Worm (Caenorhabditis elegans) whole organism, midembryonic: ENCODE measurements around the gene F35H8.2.

Experiments
- T22C8.4 ChIP-seq: fragments of 200-800 bp; sonication (Bioruptor generic); IDR thresholded peaks from 2 replicates; pipeline ENCODE4 v1.3.6; 2022; ENCODE audit warnings: missing genetic modification characterization, missing compliant biosample characterization
- ztf-23 ChIP-seq: fragments of 200-800 bp; sonication (Bioruptor generic); IDR thresholded peaks from 2 replicates; pipeline ENCODE4 v1.3.6; 2022; ENCODE audit warnings: missing genetic modification reagents, missing genetic modification characterization, missing compliant biosample characterization
- ztf-29 ChIP-seq: fragments of 200-800 bp; sonication (Bioruptor generic); IDR thresholded peaks from 2 replicates; pipeline ENCODE4 v1.3.6; 2022; ENCODE audit warnings: missing genetic modification reagents, missing genetic modification characterization, missing compliant biosample characterization

ce11 chrII:9589667-9590066 is 34.4 kb downstream of the F35H8.2 start, which contains the start of gene eral-1:
- TF ChIP-seq ztf-23 (GFP tag; lab: Robert Waterston, UW) (no peak), T22C8.4 (GFP tag; lab: Robert Waterston, UW) (no peak), ztf-29 (GFP tag; lab: Robert Waterston, UW) (no peak)
